Worm (Caenorhabditis elegans) whole organism, late embryonic: Measurements from ENCODE around the gene C37C3.9.

Experiments used
- C08G9.2 ChIP-seq: sonication (generic microtip); optimal IDR thresholded peaks from 2 replicates; lab custom pipeline; 2016; ENCODE audit warnings: mild to moderate bottlenecking, missing genetic modification characterization, moderate library complexity, missing compliant biosample characterization
- Y22D7AL.16 ChIP-seq: sonication (generic microtip); optimal IDR thresholded peaks from 2 replicates; lab custom pipeline; 2016; ENCODE audit warnings: missing genetic modification characterization, missing compliant biosample characterization
- ahr-1 ChIP-seq: sonication (generic microtip); optimal IDR thresholded peaks from 2 replicates; lab custom pipeline; 2016; ENCODE audit warnings: missing genetic modification characterization, missing compliant biosample characterization
- ceh-19 ChIP-seq: fragments of 200-800 bp; sonication (Bioruptor generic); optimal IDR thresholded peaks from 2 replicates; lab custom pipeline; 2018; ENCODE audit warnings: mild to moderate bottlenecking, missing genetic modification characterization, missing compliant biosample characterization
- ceh-24 ChIP-seq: sonication (generic microtip); optimal IDR thresholded peaks from 2 replicates; lab custom pipeline; 2016; ENCODE audit warnings: mild to moderate bottlenecking, missing genetic modification characterization, missing compliant biosample characterization
- ceh-30 ChIP-seq: fragments of 150-350 bp; optimal IDR thresholded peaks from 2 replicates; lab custom pipeline; 2014; ENCODE audit warnings: missing biosample characterization, missing genetic modification characterization
- ceh-31 ChIP-seq: sonication (generic microtip); optimal IDR thresholded peaks from 2 replicates; lab custom pipeline; 2016; ENCODE audit warnings: missing genetic modification characterization, missing compliant biosample characterization
- ceh-34 ChIP-seq: sonication (generic microtip); optimal IDR thresholded peaks from 2 replicates; lab custom pipeline; 2016; ENCODE audit warnings: mild to moderate bottlenecking, missing genetic modification characterization, missing compliant biosample characterization
- ceh-45 ChIP-seq: fragments of 200-800 bp; sonication (Bioruptor generic); IDR thresholded peaks from 2 replicates; pipeline ENCODE4 v1.3.6; 2022; ENCODE audit warnings: missing genetic modification reagents, missing genetic modification characterization, missing compliant biosample characterization
- ceh-48 ChIP-seq: sonication (generic microtip); optimal IDR thresholded peaks from 2 replicates; lab custom pipeline; 2016; ENCODE audit warnings: missing genetic modification characterization, inconsistent platforms, missing compliant biosample characterization
- ceh-6 ChIP-seq: fragments of 200-800 bp; sonication (Bioruptor generic); optimal IDR thresholded peaks from 2 replicates; lab custom pipeline; 2018; ENCODE audit warnings: mild to moderate bottlenecking, missing genetic modification characterization, missing compliant biosample characterization
- ceh-9 ChIP-seq: sonication (generic microtip); optimal IDR thresholded peaks from 2 replicates; lab custom pipeline; 2016; ENCODE audit warnings: mild to moderate bottlenecking, missing genetic modification characterization, inconsistent platforms, missing compliant biosample characterization
- che-1 ChIP-seq: sonication (generic microtip); optimal IDR thresholded peaks from 2 replicates; lab custom pipeline; 2016; ENCODE audit warnings: mild to moderate bottlenecking, missing genetic modification characterization, missing compliant biosample characterization
- elt-2 ChIP-seq: sonication (generic microtip); optimal IDR thresholded peaks from 2 replicates; lab custom pipeline; 2016; ENCODE audit warnings: missing genetic modification reagents, missing genetic modification characterization, missing compliant biosample characterization
- elt-4 ChIP-seq: sonication (generic microtip); optimal IDR thresholded peaks from 2 replicates; lab custom pipeline; 2016; ENCODE audit warnings: missing genetic modification characterization, missing compliant biosample characterization
- fkh-6 ChIP-seq: sonication (generic microtip); optimal IDR thresholded peaks from 2 replicates; lab custom pipeline; 2016; ENCODE audit warnings: missing genetic modification characterization, missing compliant biosample characterization
- gmeb-2 ChIP-seq: sonication (generic microtip); optimal IDR thresholded peaks from 2 replicates; lab custom pipeline; 2016; ENCODE audit warnings: missing genetic modification characterization, inconsistent platforms, missing compliant biosample characterization
- hlh-30 ChIP-seq: sonication (generic microtip); optimal IDR thresholded peaks from 2 replicates; lab custom pipeline; 2017; ENCODE audit warnings: antibody characterized with exemption, missing genetic modification characterization, missing compliant biosample characterization; ENCODE audit not compliant: insufficient read depth
- hlh-6 ChIP-seq: sonication (generic microtip); optimal IDR thresholded peaks from 2 replicates; lab custom pipeline; 2016; ENCODE audit warnings: missing genotype, missing genetic modification characterization, missing compliant biosample characterization
- hlh-8 ChIP-seq: sonication (generic microtip); optimal IDR thresholded peaks from 2 replicates; lab custom pipeline; 2016; ENCODE audit warnings: missing genotype, missing genetic modification characterization, missing compliant biosample characterization
- lim-6 ChIP-seq: sonication (generic microtip); optimal IDR thresholded peaks from 2 replicates; lab custom pipeline; 2016; ENCODE audit warnings: missing genetic modification characterization, missing compliant biosample characterization
- lin-11 ChIP-seq: fragments of 200-800 bp; sonication (Bioruptor generic); optimal IDR thresholded peaks from 2 replicates; lab custom pipeline; 2018; ENCODE audit warnings: mild to moderate bottlenecking, missing genetic modification characterization, missing compliant biosample characterization
- madf-2 ChIP-seq: sonication (generic microtip); optimal IDR thresholded peaks from 2 replicates; lab custom pipeline; 2017; ENCODE audit warnings: missing genetic modification characterization, missing compliant biosample characterization
- nfya-1 ChIP-seq: sonication (generic microtip); optimal IDR thresholded peaks from 2 replicates; lab custom pipeline; 2017; ENCODE audit warnings: missing genetic modification characterization, mild to moderate bottlenecking, missing compliant biosample characterization, antibody characterized with exemption, moderate library complexity
- nhr-11 ChIP-seq: fragments of 150-350 bp; optimal IDR thresholded peaks from 2 replicates; lab custom pipeline; 2014; ENCODE audit warnings: missing biosample characterization, missing genetic modification characterization
- pag-3 ChIP-seq: sonication (generic microtip); optimal IDR thresholded peaks from 2 replicates; lab custom pipeline; 2016; ENCODE audit warnings: missing compliant biosample characterization, missing genetic modification characterization, borderline replicate concordance
- pax-1 ChIP-seq: fragments of 150-350 bp; optimal IDR thresholded peaks from 2 replicates; lab custom pipeline; 2014; ENCODE audit warnings: missing biosample characterization, missing genetic modification characterization
- pha-2 ChIP-seq: sonication (generic microtip); optimal IDR thresholded peaks from 2 replicates; lab custom pipeline; 2017; ENCODE audit warnings: mild to moderate bottlenecking, missing genetic modification characterization, missing compliant biosample characterization
- pha-4 ChIP-seq: fragments of 150-350 bp; optimal IDR thresholded peaks from 2 replicates; lab custom pipeline; 2018; ENCODE audit warnings: missing biosample characterization, missing genetic modification reagents, missing genetic modification characterization
- pqm-1 ChIP-seq: sonication (generic microtip); optimal IDR thresholded peaks from 2 replicates; lab custom pipeline; 2016; ENCODE audit warnings: missing genetic modification characterization, missing compliant biosample characterization
- ref-2 ChIP-seq: sonication (generic microtip); optimal IDR thresholded peaks from 2 replicates; lab custom pipeline; 2016; ENCODE audit warnings: missing genetic modification characterization, missing compliant biosample characterization
- rnt-1 ChIP-seq: sonication (generic microtip); optimal IDR thresholded peaks from 2 replicates; lab custom pipeline; 2016; ENCODE audit warnings: missing genetic modification characterization, missing compliant biosample characterization
- sdc-2 ChIP-seq: sonication (generic microtip); optimal IDR thresholded peaks from 2 replicates; lab custom pipeline; 2016; ENCODE audit warnings: missing genotype, missing genetic modification characterization, missing compliant biosample characterization
- syd-9 ChIP-seq: sonication (generic microtip); optimal IDR thresholded peaks from 2 replicates; lab custom pipeline; 2016; ENCODE audit warnings: mild to moderate bottlenecking, missing genetic modification characterization, moderate library complexity, missing compliant biosample characterization
- ttx-3 ChIP-seq: sonication (generic microtip); optimal IDR thresholded peaks from 2 replicates; lab custom pipeline; 2016; ENCODE audit warnings: missing genetic modification reagents, missing genetic modification characterization, missing compliant biosample characterization
- unc-55 ChIP-seq: sonication (generic microtip); optimal IDR thresholded peaks from 2 replicates; lab custom pipeline; 2017; ENCODE audit warnings: missing biosample characterization, missing genetic modification reagents, missing genetic modification characterization
- ztf-16 ChIP-seq: sonication (generic microtip); optimal IDR thresholded peaks from 2 replicates; lab custom pipeline; 2017; ENCODE audit warnings: missing genetic modification characterization, missing compliant biosample characterization

C37C3.9 gene

DNA sequence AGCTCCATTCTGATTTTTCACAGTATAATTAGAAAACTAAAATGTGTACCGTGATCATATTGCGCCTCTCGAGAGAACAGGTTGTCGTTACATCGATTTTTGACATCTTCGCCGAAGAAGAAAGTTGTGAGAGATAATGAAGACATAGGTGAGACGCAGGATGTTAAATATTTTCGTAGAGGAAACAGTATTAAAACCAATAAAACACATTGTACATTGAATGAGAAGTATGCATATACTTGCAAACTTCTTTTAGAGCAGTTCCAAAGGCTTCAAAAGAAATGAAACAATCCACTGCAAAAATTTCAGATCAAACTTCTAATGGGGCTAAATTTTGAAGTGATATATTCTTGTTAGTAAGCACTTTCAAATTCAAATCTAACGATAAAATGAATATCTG is 16.2 kb upstream of the C37C3.9 start, which contains the start of gene nipi-4:
TSS of gene nipi-4 (minus strand) at position 101 of the 400 bp plus-strand sequence.
- no peak for TF ChIP-seq ceh-45
- no peak for TF ChIP-seq ceh-6 (GFP tag; lab: Kevin White, UChicago)
- TF ChIP-seq gmeb-2 = no peak
- TF ChIP-seq elt-4 (tag; lab: Kevin White, UChicago) = no peak
- TF ChIP-seq ceh-19 (GFP tag; lab: Kevin White, UChicago) = no peak
- no peak for TF ChIP-seq madf-2 (tag; lab: Kevin White, UChicago)
- no peak for TF ChIP-seq Y22D7AL.16 (tag; lab: Kevin White, UChicago)
- TF ChIP-seq hlh-30 (tag; lab: Kevin White, UChicago) = no peak
- TF ChIP-seq, all 69 proteins: peak for 0

DNA sequence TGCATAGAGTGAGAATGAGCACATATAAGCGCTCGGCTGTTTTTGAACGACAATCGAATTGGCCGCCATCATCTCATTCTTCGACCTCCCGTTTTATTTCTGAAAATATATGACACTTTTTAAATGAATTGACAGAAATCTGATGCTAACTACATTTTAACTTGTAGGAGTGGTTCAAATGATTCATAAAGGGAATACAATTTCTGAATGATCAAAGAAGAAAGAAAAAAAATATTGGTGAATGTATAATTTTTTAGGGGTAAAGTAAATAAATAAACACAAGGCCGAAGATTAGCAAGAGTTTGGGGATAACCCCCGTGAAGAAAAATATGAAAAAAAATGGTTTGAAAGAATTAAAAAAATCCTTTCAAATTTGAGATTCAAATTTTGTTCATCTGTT is 10.2 kb upstream of the C37C3.9 start, which contains the start of gene C37C3.11:
TSS of gene C37C3.11 (minus strand) at position 101 of the 400 bp plus-strand sequence.
- no peak for TF ChIP-seq Y22D7AL.16 (tag; lab: Kevin White, UChicago)
- no peak for TF ChIP-seq pag-3 (tag; lab: Kevin White, UChicago)
- TF ChIP-seq ceh-31 (tag; lab: Kevin White, UChicago) = no peak
- TF ChIP-seq sdc-2 = no peak
- no peak for TF ChIP-seq ceh-24 (tag; lab: Kevin White, UChicago)
- no peak for TF ChIP-seq ceh-9 (tag; lab: Kevin White, UChicago)
- no peak for TF ChIP-seq syd-9 (tag; lab: Kevin White, UChicago)
- no peak for TF ChIP-seq pha-4 (tag; lab: Kevin White, UChicago)
- no peak for TF ChIP-seq C08G9.2 (tag; lab: Kevin White, UChicago)
- TF ChIP-seq ceh-48 (tag; lab: Kevin White, UChicago) = no peak
- no peak for TF ChIP-seq pax-1 (tag; lab: Kevin White, UChicago)
- no peak for TF ChIP-seq ceh-30 (tag; lab: Kevin White, UChicago)
- TF ChIP-seq hlh-8 = no peak
- no peak for TF ChIP-seq ceh-34 (tag; lab: Kevin White, UChicago)
- TF ChIP-seq hlh-6 (tag; lab: Kevin White, UChicago) = no peak
- no peak for TF ChIP-seq elt-4 (tag; lab: Kevin White, UChicago)
- TF ChIP-seq fkh-6 (tag; lab: Kevin White, UChicago) = no peak
- no peak for TF ChIP-seq nfya-1 (tag; lab: Kevin White, UChicago)
- TF ChIP-seq nhr-11 (tag; lab: Kevin White, UChicago) = no peak

DNA sequence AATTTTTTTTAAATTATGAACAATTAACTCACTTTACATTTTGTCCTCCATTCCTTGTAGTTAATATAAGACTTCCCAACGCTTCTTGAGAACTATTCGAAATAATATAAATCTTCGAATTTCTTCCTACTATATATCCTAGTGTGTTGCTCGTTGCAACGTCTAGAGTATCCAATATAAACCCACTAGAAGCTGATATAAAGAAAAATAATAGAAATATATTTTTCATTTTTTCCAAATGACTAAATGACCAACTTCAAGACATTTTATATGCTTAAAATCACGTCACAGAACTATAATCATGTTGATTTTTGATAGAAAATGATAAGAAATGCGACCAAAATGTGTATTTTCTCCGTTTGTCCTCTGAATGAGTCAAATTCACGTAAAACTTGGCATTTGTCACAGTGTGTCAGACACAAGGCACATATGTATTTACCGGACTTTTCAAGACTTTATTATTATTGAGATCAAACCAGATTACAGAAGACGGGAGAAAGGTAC is 8.6 kb upstream of the C37C3.9 start, which contains the start of gene C37C3.10:
TSS of gene C37C3.10 (minus strand) at position 51 of the 504 bp plus-strand sequence.
- TF ChIP-seq ztf-16 (tag; lab: Kevin White, UChicago) (no peak), C08G9.2 (tag; lab: Kevin White, UChicago) (no peak), pag-3 (tag; lab: Kevin White, UChicago) (no peak), pha-2 (tag; lab: Kevin White, UChicago) (no peak), pqm-1 (tag; lab: Kevin White, UChicago) (no peak), hlh-8 (no peak), ahr-1 (tag; lab: Kevin White, UChicago) (no peak), ref-2 (tag; lab: Kevin White, UChicago) (no peak)

DNA sequence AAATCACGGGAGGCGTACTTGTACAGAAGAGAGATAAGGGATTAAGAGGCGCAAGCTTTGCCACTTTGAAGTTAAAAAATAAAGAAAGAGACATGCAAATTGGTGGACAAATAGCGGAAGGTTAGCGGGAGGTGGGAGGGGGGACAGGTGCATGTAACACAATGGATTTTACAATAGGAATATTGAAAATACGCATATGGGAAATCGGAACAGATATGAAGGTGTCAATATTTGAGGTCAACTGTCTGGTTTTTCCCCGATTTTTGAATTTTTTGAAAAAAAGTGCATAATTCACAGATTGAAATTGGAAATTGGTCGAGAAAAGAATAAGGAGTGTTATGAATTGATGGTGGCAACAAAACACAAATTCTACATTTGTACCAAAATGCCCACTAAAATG is 7.3 kb upstream of the C37C3.9 start, which contains the start of gene C37C3.17:
TSS of gene C37C3.17 (minus strand) at position 101 of the 400 bp plus-strand sequence.
- TF ChIP-seq ceh-45 = no peak
- no peak for TF ChIP-seq che-1 (tag; lab: Kevin White, UChicago)
- TF ChIP-seq ahr-1 (tag; lab: Kevin White, UChicago) = no peak
- no peak for TF ChIP-seq ceh-19 (GFP tag; lab: Kevin White, UChicago)
- no peak for TF ChIP-seq nfya-1 (tag; lab: Kevin White, UChicago)
- no peak for TF ChIP-seq pqm-1 (tag; lab: Kevin White, UChicago)
- TF ChIP-seq elt-2 (tag; lab: Kevin White, UChicago) = no peak
- no peak for TF ChIP-seq pag-3 (tag; lab: Kevin White, UChicago)
- no peak for TF ChIP-seq lim-6 (tag; lab: Kevin White, UChicago)
- TF ChIP-seq ceh-48 (tag; lab: Kevin White, UChicago) = no peak
- TF ChIP-seq ttx-3 (tag; lab: Kevin White, UChicago) = no peak
- TF ChIP-seq rnt-1 (tag; lab: Kevin White, UChicago) = no peak
- no peak for TF ChIP-seq ceh-9 (tag; lab: Kevin White, UChicago)
- TF ChIP-seq ceh-24 (tag; lab: Kevin White, UChicago) = no peak
- no peak for TF ChIP-seq syd-9 (tag; lab: Kevin White, UChicago)
- TF ChIP-seq lin-11 (tag; lab: Kevin White, UChicago) = no peak
- no peak for TF ChIP-seq unc-55
- TF ChIP-seq, all 69 proteins: peak for 0
